Worm (Caenorhabditis elegans): Measurements from ENCODE around the gene F58B4.3.

The F58B4.3 gene

ce11 chrV:10975091-10975490 lies 45.5 kb downstream of the F58B4.3 start:
- no peak for TF ChIP-seq nhr-237 (tag; optimal IDR thresholded peaks at IDR 0.05)
- no peak for TF ChIP-seq unc-62 (GFP tag; optimal IDR thresholded peaks at IDR 0.05)
- no peak for TF ChIP-seq blmp-1 (tag; optimal IDR thresholded peaks at IDR 0.05)
- TF ChIP-seq ztf-11 (tag; optimal IDR thresholded peaks at IDR 0.05) = no peak
- TF ChIP-seq elt-3 (tag; optimal IDR thresholded peaks at IDR 0.05) = no peak
- no peak for TF ChIP-seq snpc-4 (tag; optimal IDR thresholded peaks at IDR 0.05)
- TF ChIP-seq lin-32 (GFP tag; optimal IDR thresholded peaks at IDR 0.05) = no peak
- TF ChIP-seq ceh-39 (tag; optimal IDR thresholded peaks at IDR 0.05) = no peak
- no peak for TF ChIP-seq mab-5 (tag; optimal IDR thresholded peaks at IDR 0.05)
- no peak for TF ChIP-seq cnd-1 (tag; optimal IDR thresholded peaks at IDR 0.05)
- TF ChIP-seq lsy-2 (tag; optimal IDR thresholded peaks at IDR 0.05) = no peak
- no peak for TF ChIP-seq mep-1 (tag; optimal IDR thresholded peaks at IDR 0.05)
- no peak for TF ChIP-seq mls-2 (tag; optimal IDR thresholded peaks at IDR 0.05)
